Fruit fly (Drosophila melanogaster) whole organism, pupa: ENCODE data around the gene CG16964.

Experiments used
- CG10348 ChIP-seq: fragments of 200-800 bp; sonication (Bioruptor generic); IDR thresholded peaks from 2 replicates; pipeline ENCODE4 v1.3.6; 2022; ENCODE audit warnings: missing biosample characterization, missing genetic modification characterization
- CG12605 ChIP-seq: fragments of 200-800 bp; sonication (Bioruptor generic); IDR thresholded peaks from 2 replicates; pipeline ENCODE4 v1.3.6; 2022; ENCODE audit warnings: missing biosample characterization, missing genetic modification characterization
- CG13204 ChIP-seq: fragments of 200-800 bp; sonication (Bioruptor generic); optimal IDR thresholded peaks from 2 replicates; lab custom pipeline; 2018; ENCODE audit warnings: missing biosample characterization, mild to moderate bottlenecking, missing genetic modification characterization, moderate library complexity
- CG14655 ChIP-seq: fragments of 200-800 bp; sonication (Bioruptor generic); optimal IDR thresholded peaks from 3 replicates; lab custom pipeline; 2017; ENCODE audit warnings: mild to moderate bottlenecking, missing biosample characterization, missing genetic modification reagents, missing genetic modification characterization
- CG15710 ChIP-seq: fragments of 200-800 bp; sonication (Bioruptor generic); optimal IDR thresholded peaks from 2 replicates; lab custom pipeline; 2018; ENCODE audit warnings: missing biosample characterization, mild to moderate bottlenecking, missing genetic modification characterization, moderate library complexity
- CG17806 ChIP-seq: fragments of 200-800 bp; sonication (Bioruptor generic); optimal IDR thresholded peaks from 2 replicates; lab custom pipeline; 2018; ENCODE audit warnings: missing biosample characterization, mild to moderate bottlenecking, missing genetic modification characterization, moderate library complexity
- CG32121 ChIP-seq: fragments of 200-800 bp; sonication (Bioruptor generic); IDR thresholded peaks from 2 replicates; pipeline ENCODE4 v1.3.6; 2022; ENCODE audit warnings: missing biosample characterization, missing genetic modification characterization
- CG34367 ChIP-seq: fragments of 200-800 bp; sonication (Bioruptor generic); optimal IDR thresholded peaks from 2 replicates; lab custom pipeline; 2018; ENCODE audit warnings: missing biosample characterization, mild to moderate bottlenecking, missing genetic modification characterization
- CG4496 ChIP-seq: fragments of 200-800 bp; sonication (Bioruptor generic); IDR thresholded peaks from 3 replicates; pipeline ENCODE4 v1.3.6; 2022; ENCODE audit warnings: missing biosample characterization, missing genetic modification characterization
- CG8159 ChIP-seq: fragments of 200-800 bp; sonication (Bioruptor generic); optimal IDR thresholded peaks from 3 replicates; lab custom pipeline; 2018; ENCODE audit warnings: missing biosample characterization, mild to moderate bottlenecking, missing genetic modification characterization, moderate library complexity
- CG8301 ChIP-seq: fragments of 200-800 bp; sonication (Bioruptor generic); optimal IDR thresholded peaks from 2 replicates; lab custom pipeline; 2018; ENCODE audit warnings: missing biosample characterization, mild to moderate bottlenecking, missing genetic modification characterization
- CG9948 ChIP-seq: fragments of 200-800 bp; sonication (Bioruptor generic); optimal IDR thresholded peaks from 2 replicates; lab custom pipeline; 2018; ENCODE audit warnings: missing biosample characterization, mild to moderate bottlenecking, missing genetic modification characterization, moderate library complexity
- D1 ChIP-seq: fragments of 200-800 bp; sonication (Bioruptor generic); optimal IDR thresholded peaks from 2 replicates; lab custom pipeline; 2018; ENCODE audit warnings: missing biosample characterization, mild to moderate bottlenecking, missing genetic modification characterization, moderate library complexity
- EcR ChIP-seq: fragments of 200-800 bp; sonication (Bioruptor generic); optimal IDR thresholded peaks from 3 replicates; lab custom pipeline; 2019; ENCODE audit warnings: missing biosample characterization, missing genetic modification characterization, mild to moderate bottlenecking, moderate library complexity, missing genetic modification reagents
- Ets98B ChIP-seq: fragments of 200-800 bp; sonication (Bioruptor generic); IDR thresholded peaks from 2 replicates; pipeline ENCODE4 v1.3.6; 2022; ENCODE audit warnings: missing biosample characterization, missing genetic modification characterization
- Pif1A ChIP-seq: fragments of 200-800 bp; sonication (Bioruptor generic); optimal IDR thresholded peaks from 3 replicates; lab custom pipeline; 2016; ENCODE audit warnings: missing biosample characterization, missing genetic modification characterization
- Pif1B ChIP-seq: fragments of 200-800 bp; sonication (Bioruptor generic); optimal IDR thresholded peaks from 3 replicates; lab custom pipeline; 2016; ENCODE audit warnings: missing biosample characterization, missing genetic modification characterization
- Snoo ChIP-seq: fragments of 200-800 bp; sonication (Bioruptor generic); optimal IDR thresholded peaks from 3 replicates; lab custom pipeline; 2017; ENCODE audit warnings: missing biosample characterization, mild to moderate bottlenecking, missing genetic modification characterization, inconsistent platforms
- fd96Ca ChIP-seq: fragments of 200-800 bp; sonication (Bioruptor generic); IDR thresholded peaks from 3 replicates; pipeline ENCODE4 v1.3.6; 2022; ENCODE audit warnings: missing biosample characterization, missing genetic modification characterization
- gl ChIP-seq: fragments of 200-800 bp; sonication (Bioruptor generic); optimal IDR thresholded peaks from 2 replicates; lab custom pipeline; 2018; ENCODE audit warnings: missing biosample characterization, mild to moderate bottlenecking, missing genetic modification characterization
- rn ChIP-seq: fragments of 200-800 bp; sonication (Bioruptor generic); IDR thresholded peaks from 2 replicates; pipeline ENCODE4 v1.3.6; 2022; ENCODE audit warnings: missing biosample characterization, missing genetic modification characterization

CG16964 gene

DNA sequence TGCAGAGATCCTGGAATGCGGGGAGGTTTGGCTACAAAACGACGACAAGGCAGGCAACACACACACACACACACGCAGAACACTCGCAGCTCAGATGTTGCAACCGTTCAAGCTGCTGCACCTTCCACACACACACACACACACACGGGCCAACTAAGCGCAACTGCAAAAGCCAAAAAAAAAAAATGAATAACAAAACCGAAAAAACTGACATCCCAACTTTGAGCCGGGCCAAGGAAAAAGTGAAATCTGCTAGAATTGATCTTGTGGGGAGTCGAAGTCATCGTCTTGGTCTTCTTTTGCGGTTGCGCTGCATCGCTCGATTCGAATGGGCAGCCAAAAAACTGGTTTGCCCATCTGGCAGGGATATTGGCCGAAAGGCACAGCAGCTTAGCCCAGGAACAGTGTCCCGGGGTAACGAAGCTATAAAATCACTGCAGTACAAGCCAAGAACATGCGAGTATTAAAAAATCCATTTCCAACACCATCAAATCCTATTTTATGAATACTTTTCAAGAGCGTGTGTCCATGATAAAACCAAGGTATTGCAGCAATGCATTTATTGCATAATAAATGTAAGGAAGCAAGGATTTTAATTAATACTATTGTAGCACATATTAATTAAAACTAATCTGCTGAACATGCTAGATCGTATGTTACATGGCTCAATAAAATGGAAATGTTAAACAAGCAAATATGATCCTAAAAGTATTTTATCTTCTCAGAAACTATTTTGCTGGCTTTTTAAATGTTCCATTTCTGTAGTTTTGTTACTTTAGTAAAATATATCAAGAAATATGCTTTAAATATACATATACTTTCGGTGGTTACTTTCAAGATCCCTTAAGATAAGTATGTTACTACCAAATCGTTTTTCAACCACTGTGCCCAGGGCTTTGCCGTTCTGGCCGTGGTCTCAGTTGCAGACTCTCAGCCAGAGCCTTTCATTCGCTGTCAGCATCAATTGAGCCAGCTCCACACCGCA is 18.2 kb downstream of the CG16964 start:
- TF ChIP-seq CG8301 (tag; lab: Kevin White, UChicago) (peak; percentile 22), CG32121 (GFP tag; lab: Robert Waterston, UW) (no peak), CG15710 (tag; lab: Kevin White, UChicago) (peak; percentile 59), CG34367 (tag; lab: Kevin White, UChicago) (peak; percentile 8), EcR (GFP tag; lab: Kevin White, UChicago) (peak; percentile 49), Snoo (tag; lab: Kevin White, UChicago) (peak; percentile 25), CG17806 (peak; percentile 18), fd96Ca (GFP tag; lab: Robert Waterston, UW) (0 out of 3 replicates have a peak, but pooled peaks have one; percentile 28), Pif1B (no peak), CG14655 (peak; percentile 53), CG8159 (peak; percentile 67), D1 (tag; lab: Kevin White, UChicago) (no peak), rn (no peak), Pif1A (GFP tag; lab: Kevin White, UChicago) (no peak), Ets98B (GFP tag; lab: Robert Waterston, UW) (no peak), CG12605 (GFP tag; lab: Robert Waterston, UW) (no peak), CG9948 (tag; lab: Kevin White, UChicago) (peak; percentile 43), gl (tag; lab: Kevin White, UChicago) (peak; percentile 43), CG10348 (GFP tag; lab: Robert Waterston, UW) (no peak), CG4496 (GFP tag; lab: Robert Waterston, UW) (no peak)
- TF ChIP-seq, all 21 proteins: peak for 11

DNA sequence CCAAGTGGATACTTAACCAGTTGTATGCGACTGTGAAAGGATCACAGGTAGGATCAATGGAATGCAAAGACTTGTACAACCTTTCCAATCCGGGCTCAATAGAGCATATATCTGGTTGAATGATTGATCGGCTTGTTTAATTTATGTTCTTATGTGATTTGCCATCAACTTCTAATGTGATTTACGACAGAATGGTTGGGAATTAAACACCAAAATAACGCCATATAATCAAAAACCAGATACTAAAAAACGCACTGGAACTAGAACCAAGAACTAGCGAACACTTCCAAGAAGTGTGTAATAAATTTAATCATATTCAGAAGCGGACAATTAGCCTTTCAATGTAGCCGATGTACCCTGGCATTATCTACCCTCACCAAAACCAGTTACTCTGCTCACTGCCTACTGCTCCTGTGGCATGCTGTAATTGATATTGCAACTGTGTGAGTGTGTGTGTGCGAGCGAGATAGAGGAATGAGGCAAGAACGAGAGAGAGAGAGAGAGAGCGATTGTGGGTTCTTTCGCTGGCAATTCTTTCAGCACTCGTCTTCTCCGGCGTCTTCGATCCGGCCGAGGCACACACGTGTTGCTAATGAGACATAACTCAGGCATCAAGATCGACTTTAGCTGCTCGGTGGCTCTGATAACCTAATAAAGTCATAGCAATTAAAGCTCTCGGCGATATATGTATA is 21.0 kb downstream of the CG16964 start:
- no peak for TF ChIP-seq D1 (tag; lab: Kevin White, UChicago)
- peak; percentile 39 for TF ChIP-seq Pif1B
- peak; percentile 81 for TF ChIP-seq CG14655
- TF ChIP-seq fd96Ca (GFP tag; lab: Robert Waterston, UW), result 0 out of 3 replicates have a peak, but pooled peaks have one; percentile 33
- TF ChIP-seq CG4496 (GFP tag; lab: Robert Waterston, UW), result no peak
- peak; percentile 64 for TF ChIP-seq CG8301 (tag; lab: Kevin White, UChicago)
- TF ChIP-seq CG15710 (tag; lab: Kevin White, UChicago), result peak; percentile 46
- TF ChIP-seq CG12605 (GFP tag; lab: Robert Waterston, UW), result no peak
- TF ChIP-seq CG9948 (tag; lab: Kevin White, UChicago), result peak; percentile 58
- peak; percentile 14 for TF ChIP-seq Snoo (tag; lab: Kevin White, UChicago)
- 0 out of 2 replicates have a peak, but pooled peaks have one; percentile 10 for TF ChIP-seq CG32121 (GFP tag; lab: Robert Waterston, UW)
- peak; percentile 25 for TF ChIP-seq CG13204
- TF ChIP-seq Pif1A (GFP tag; lab: Kevin White, UChicago), result peak; percentile 34
- no peak for TF ChIP-seq CG10348 (GFP tag; lab: Robert Waterston, UW)
- no peak for TF ChIP-seq rn
- no peak for TF ChIP-seq gl (tag; lab: Kevin White, UChicago)
- peak; percentile 11 for TF ChIP-seq EcR (GFP tag; lab: Kevin White, UChicago)
- TF ChIP-seq Ets98B (GFP tag; lab: Robert Waterston, UW), result no peak
- peak; percentile 47 for TF ChIP-seq CG17806
- TF ChIP-seq CG8159, result peak; percentile 67
- peak; percentile 34 for TF ChIP-seq CG34367 (tag; lab: Kevin White, UChicago)

DNA sequence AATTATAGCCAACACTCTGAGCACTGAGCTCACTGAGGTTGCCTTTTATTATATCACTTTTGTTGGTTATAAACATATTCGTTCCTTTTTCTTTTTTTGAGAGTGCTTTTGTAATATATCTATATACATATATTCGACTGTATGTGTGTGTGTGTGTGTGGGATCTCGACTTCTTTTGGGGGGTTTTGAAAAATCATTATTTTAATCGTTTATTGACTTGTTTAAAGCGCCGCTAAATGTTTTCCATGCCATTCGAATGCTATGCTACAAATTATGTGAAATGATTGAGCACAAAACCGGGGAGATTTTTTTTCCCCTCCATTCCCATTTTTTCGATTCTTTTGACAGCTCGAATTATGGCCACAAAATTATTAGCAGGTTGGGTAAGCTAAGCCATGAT is 21.7 kb downstream of the CG16964 start:
- TF ChIP-seq CG15710 (tag; lab: Kevin White, UChicago) (no peak), CG12605 (GFP tag; lab: Robert Waterston, UW) (no peak), Pif1A (GFP tag; lab: Kevin White, UChicago) (no peak), Pif1B (no peak), fd96Ca (GFP tag; lab: Robert Waterston, UW) (no peak), gl (tag; lab: Kevin White, UChicago) (no peak), CG13204 (no peak), D1 (tag; lab: Kevin White, UChicago) (no peak)

DNA sequence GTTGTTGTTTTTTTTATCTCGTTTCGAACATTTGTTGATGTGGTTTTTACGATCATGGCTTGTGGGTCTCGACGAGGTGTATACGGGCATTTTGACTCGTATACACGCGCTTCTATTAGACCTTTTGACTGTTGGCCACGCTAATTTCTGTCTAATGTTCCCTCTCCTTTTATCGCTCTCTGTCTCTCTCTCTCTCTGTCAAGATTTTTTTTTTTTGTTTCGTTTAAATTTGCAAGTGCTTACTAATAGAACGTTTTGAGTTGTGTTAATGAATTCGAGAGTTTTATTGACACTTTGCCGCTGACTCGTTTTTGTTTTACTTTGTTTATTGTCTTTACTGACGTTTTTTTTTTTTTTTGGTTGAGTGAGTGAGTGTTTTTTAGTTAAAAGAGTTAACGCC is 22.6 kb downstream of the CG16964 start:
- TF ChIP-seq CG9948 (tag; lab: Kevin White, UChicago) (no peak), CG32121 (GFP tag; lab: Robert Waterston, UW) (no peak), Ets98B (GFP tag; lab: Robert Waterston, UW) (no peak), D1 (tag; lab: Kevin White, UChicago) (no peak), fd96Ca (GFP tag; lab: Robert Waterston, UW) (no peak), EcR (GFP tag; lab: Kevin White, UChicago) (no peak), Pif1B (no peak), CG8159 (no peak), CG13204 (no peak), CG10348 (GFP tag; lab: Robert Waterston, UW) (no peak), CG17806 (no peak), rn (no peak), Pif1A (GFP tag; lab: Kevin White, UChicago) (no peak), Snoo (tag; lab: Kevin White, UChicago) (no peak), CG15710 (tag; lab: Kevin White, UChicago) (no peak), CG4496 (GFP tag; lab: Robert Waterston, UW) (no peak), CG34367 (tag; lab: Kevin White, UChicago) (no peak)
